Fruit fly (Drosophila melanogaster): Measurements from ENCODE around the gene CG45064.

DNA sequence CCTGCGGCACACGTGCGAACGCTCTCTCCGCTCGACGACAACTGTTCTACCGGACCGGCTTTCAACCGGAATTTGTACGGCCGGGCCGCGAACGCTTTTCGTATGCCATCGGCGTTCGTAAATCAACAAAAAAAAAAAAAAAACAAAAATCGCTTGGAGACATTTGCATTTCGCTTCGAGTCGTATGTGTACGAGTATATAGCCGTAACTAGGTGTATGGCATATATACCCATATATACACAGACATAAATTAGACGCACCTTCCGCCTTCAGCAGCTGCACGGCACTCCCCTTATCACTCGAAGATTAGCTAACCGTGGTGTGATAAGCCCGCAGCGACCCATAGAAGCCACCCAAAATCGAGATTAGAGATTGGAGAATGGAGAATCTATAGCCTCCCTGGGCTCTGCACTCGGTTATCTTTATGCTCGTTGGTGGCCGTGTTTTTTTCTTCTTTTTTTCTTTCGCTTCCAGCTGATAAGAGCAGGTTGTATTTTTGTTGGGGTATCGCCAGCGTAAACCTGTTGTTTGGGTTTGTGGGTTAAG, 23.2 kb upstream of the CG45064 start, which contains the start of gene CG9512:
- TF ChIP-seq Sin3A (optimal IDR thresholded peaks at IDR 0.05) (no peak), insv (optimal IDR thresholded peaks at IDR 0.05) (no peak), psq (optimal IDR thresholded peaks at IDR 0.05) (no peak)

Measured in Kc167 (cell line).